Fruit fly (Drosophila melanogaster) whole organism, embryonic: ENCODE measurements around the gene CG10660.
A peak's percentile ranks its signal among the peaks of the same experiment; 100 is the strongest.

Experiments used
- Bteb2 ChIP-seq: fragments of 200-800 bp; sonication (Bioruptor generic); optimal IDR thresholded peaks from 2 replicates; lab custom pipeline; 2016; ENCODE audit warnings: missing biosample characterization, missing genetic modification characterization
- CG10274 ChIP-seq: fragments of 200-800 bp; sonication (Bioruptor generic); optimal IDR thresholded peaks from 3 replicates; lab custom pipeline; 2017; ENCODE audit warnings: missing biosample characterization, mild to moderate bottlenecking, missing genetic modification characterization
- CG14050 ChIP-seq: fragments of 200-800 bp; sonication (Bioruptor generic); IDR thresholded peaks from 3 replicates; pipeline ENCODE4 v1.3.6; 2022; ENCODE audit warnings: missing biosample characterization, missing genetic modification characterization
- CG15479 ChIP-seq: fragments of 200-800 bp; sonication (Bioruptor generic); optimal IDR thresholded peaks from 3 replicates; lab custom pipeline; 2019; ENCODE audit warnings: missing biosample characterization, mild to moderate bottlenecking, missing genetic modification characterization, moderate library complexity
- CG17359 ChIP-seq: fragments of 200-800 bp; sonication (Bioruptor generic); optimal IDR thresholded peaks from 3 replicates; lab custom pipeline; 2018; ENCODE audit warnings: missing biosample characterization, mild to moderate bottlenecking, missing genetic modification characterization, moderate library complexity
- CG17361 ChIP-seq: fragments of 200-800 bp; sonication (Bioruptor generic); IDR thresholded peaks from 3 replicates; pipeline ENCODE4 v1.3.6; 2022; ENCODE audit warnings: missing biosample characterization, missing genetic modification characterization
- CG17829 ChIP-seq: fragments of 200-800 bp; optimal IDR thresholded peaks from 2 replicates; lab custom pipeline; 2019; ENCODE audit warnings: missing biosample characterization, mild to moderate bottlenecking, missing genetic modification characterization, moderate library complexity
- CG2120 ChIP-seq: fragments of 200-800 bp; sonication (Bioruptor generic); optimal IDR thresholded peaks from 3 replicates; lab custom pipeline; 2016; ENCODE audit warnings: missing biosample characterization, missing genetic modification characterization
- CG2199 ChIP-seq: fragments of 200-800 bp; sonication (Bioruptor generic); IDR thresholded peaks from 3 replicates; pipeline ENCODE4 v1.3.6; 2022; ENCODE audit warnings: missing biosample characterization, missing genetic modification characterization
- CG4404 ChIP-seq: fragments of 200-800 bp; sonication (Bioruptor generic); IDR thresholded peaks from 2 replicates; pipeline ENCODE4 v1.3.6; 2022; ENCODE audit warnings: missing biosample characterization, missing genetic modification characterization
- CG4617 ChIP-seq: fragments of 200-800 bp; sonication (Bioruptor generic); optimal IDR thresholded peaks from 3 replicates; lab custom pipeline; 2016; ENCODE audit warnings: missing biosample characterization, missing genetic modification characterization, borderline replicate concordance
- CG5953 ChIP-seq: fragments of 200-800 bp; sonication (Bioruptor generic); IDR thresholded peaks from 2 replicates; pipeline ENCODE4 v1.3.6; 2022; ENCODE audit warnings: missing biosample characterization, missing genetic modification characterization
- CG6272 ChIP-seq: fragments of 200-800 bp; sonication (Bioruptor generic); IDR thresholded peaks from 2 replicates; pipeline ENCODE4 v1.3.6; 2022; ENCODE audit warnings: missing biosample characterization, missing genetic modification characterization
- CG6689 ChIP-seq: fragments of 200-800 bp; sonication (Bioruptor generic); IDR thresholded peaks from 2 replicates; pipeline ENCODE4 v1.3.6; 2022; ENCODE audit warnings: missing biosample characterization, missing genetic modification characterization
- CG7357 ChIP-seq: fragments of 200-800 bp; sonication (Bioruptor generic); IDR thresholded peaks from 3 replicates; pipeline ENCODE4 v1.3.6; 2022; ENCODE audit warnings: missing biosample characterization, missing genetic modification characterization
- CG7786 ChIP-seq: fragments of 200-800 bp; sonication (Bioruptor generic); optimal IDR thresholded peaks from 2 replicates; lab custom pipeline; 2016; ENCODE audit warnings: missing biosample characterization, missing genetic modification characterization
- CG8089 ChIP-seq: fragments of 200-800 bp; sonication (Bioruptor generic); optimal IDR thresholded peaks from 3 replicates; lab custom pipeline; 2016; ENCODE audit warnings: missing biosample characterization, missing genetic modification characterization
- CrebB ChIP-seq: fragments of 200-800 bp; sonication (Bioruptor generic); optimal IDR thresholded peaks from 3 replicates; lab custom pipeline; 2018; ENCODE audit warnings: missing biosample characterization, mild to moderate bottlenecking, missing genetic modification characterization
- D19B ChIP-seq: fragments of 200-800 bp; sonication (Bioruptor generic); optimal IDR thresholded peaks from 2 replicates; lab custom pipeline; 2017; ENCODE audit warnings: missing biosample characterization, mild to moderate bottlenecking, missing genetic modification characterization
- Fer3 ChIP-seq: fragments of 200-800 bp; sonication (Bioruptor generic); optimal IDR thresholded peaks from 2 replicates; lab custom pipeline; 2018; ENCODE audit warnings: missing biosample characterization, mild to moderate bottlenecking, missing genetic modification characterization, moderate library complexity
- GATAe ChIP-seq: fragments of 200-800 bp; sonication (Bioruptor generic); conservative IDR thresholded peaks from 2 replicates; pipeline ENCODE4 v1.3.6; 2022; ENCODE audit warnings: missing biosample characterization, missing genetic modification characterization
- Hmx ChIP-seq: fragments of 200-800 bp; sonication (Bioruptor generic); optimal IDR thresholded peaks from 2 replicates; lab custom pipeline; 2016; ENCODE audit warnings: missing biosample characterization, missing genetic modification characterization
- Hr3 ChIP-seq: fragments of 200-800 bp; sonication (Bioruptor generic); optimal IDR thresholded peaks from 3 replicates; lab custom pipeline; 2016; ENCODE audit warnings: missing biosample characterization, missing genetic modification characterization
- Jarid2 ChIP-seq: fragments of 200-800 bp; sonication (Bioruptor generic); optimal IDR thresholded peaks from 3 replicates; lab custom pipeline; 2017; ENCODE audit warnings: mild to moderate bottlenecking, missing biosample characterization, missing genetic modification reagents, missing genetic modification characterization
- MESR4 ChIP-seq: fragments of 200-800 bp; sonication (Bioruptor generic); optimal IDR thresholded peaks from 2 replicates; lab custom pipeline; 2018; ENCODE audit warnings: missing biosample characterization, mild to moderate bottlenecking, missing genetic modification characterization, moderate library complexity
- Max ChIP-seq: fragments of 200-800 bp; sonication (Bioruptor generic); optimal IDR thresholded peaks from 2 replicates; lab custom pipeline; 2016; ENCODE audit warnings: missing biosample characterization, mild to moderate bottlenecking, missing genetic modification characterization
- Med ChIP-seq: fragments of 200-800 bp; sonication (Bioruptor generic); peaks from one replicate; lab custom pipeline; 2016; ENCODE audit warnings: missing biosample characterization, missing genetic modification characterization, mild to moderate bottlenecking, inconsistent platforms, moderate library complexity
- Mes4 ChIP-seq: fragments of 200-800 bp; sonication (Bioruptor generic); optimal IDR thresholded peaks from 2 replicates; lab custom pipeline; 2016; ENCODE audit warnings: missing biosample characterization, missing genetic modification characterization
- Mrtf ChIP-seq: fragments of 200-800 bp; sonication (Bioruptor generic); IDR thresholded peaks from 3 replicates; pipeline ENCODE4 v1.3.6; 2022; ENCODE audit warnings: missing biosample characterization, missing genetic modification characterization
- NC2α ChIP-seq: fragments of 200-800 bp; sonication (Bioruptor generic); optimal IDR thresholded peaks from 2 replicates; lab custom pipeline; 2016; ENCODE audit warnings: missing biosample characterization, missing genetic modification characterization
- Six4 ChIP-seq: fragments of 200-800 bp; sonication (Bioruptor generic); optimal IDR thresholded peaks from 2 replicates; lab custom pipeline; 2016; ENCODE audit warnings: missing biosample characterization, missing genetic modification characterization
- Sry-δ ChIP-seq: fragments of 200-800 bp; sonication (Bioruptor generic); optimal IDR thresholded peaks from 2 replicates; lab custom pipeline; 2016; ENCODE audit warnings: missing biosample characterization, missing genetic modification characterization
- Usf ChIP-seq: fragments of 200-800 bp; sonication (Bioruptor generic); optimal IDR thresholded peaks from 2 replicates; lab custom pipeline; 2017; ENCODE audit warnings: missing genotype, missing biosample characterization, missing genetic modification characterization
- ara ChIP-seq: fragments of 200-800 bp; sonication (Bioruptor generic); IDR thresholded peaks from 2 replicates; pipeline ENCODE4 v1.3.6; 2022; ENCODE audit warnings: missing biosample characterization, missing genetic modification characterization
- az2 ChIP-seq: fragments of 200-800 bp; sonication (Bioruptor generic); optimal IDR thresholded peaks from 3 replicates; lab custom pipeline; 2016; ENCODE audit warnings: missing biosample characterization, missing genetic modification characterization
- bowl ChIP-seq: fragments of 200-800 bp; sonication (Bioruptor generic); IDR thresholded peaks from 2 replicates; pipeline ENCODE4 v1.3.6; 2022; ENCODE audit warnings: missing biosample characterization, missing genetic modification characterization
- cas ChIP-seq: fragments of 200-800 bp; sonication (Bioruptor generic); IDR thresholded peaks from 2 replicates; pipeline ENCODE4 v1.3.6; 2022; ENCODE audit warnings: missing biosample characterization, missing genetic modification characterization
- corto ChIP-seq: fragments of 200-800 bp; sonication (Bioruptor generic); optimal IDR thresholded peaks from 2 replicates; lab custom pipeline; 2016; ENCODE audit warnings: missing biosample characterization, mild to moderate bottlenecking, missing genetic modification characterization, moderate library complexity
- dan ChIP-seq: fragments of 200-800 bp; sonication (Bioruptor generic); IDR thresholded peaks from 2 replicates; pipeline ENCODE4 v1.3.6; 2022; ENCODE audit warnings: missing biosample characterization, missing genetic modification characterization
- dati ChIP-seq: fragments of 200-800 bp; sonication (Bioruptor generic); IDR thresholded peaks from 2 replicates; pipeline ENCODE4 v1.3.6; 2022; ENCODE audit warnings: missing biosample characterization, missing genetic modification characterization
- fd96Cb ChIP-seq: fragments of 200-800 bp; sonication (Bioruptor generic); optimal IDR thresholded peaks from 2 replicates; lab custom pipeline; 2018; ENCODE audit warnings: missing biosample characterization, mild to moderate bottlenecking, missing genetic modification characterization, moderate library complexity
- fru ChIP-seq: fragments of >200 bp; optimal IDR thresholded peaks from 2 replicates; lab custom pipeline; 2017
- fu2 ChIP-seq: fragments of 200-800 bp; sonication (Bioruptor generic); optimal IDR thresholded peaks from 2 replicates; lab custom pipeline; 2016; ENCODE audit warnings: missing biosample characterization, missing genetic modification characterization
- ken ChIP-seq: fragments of 200-800 bp; sonication (Bioruptor generic); IDR thresholded peaks from 3 replicates; pipeline ENCODE4 v1.3.6; 2022; ENCODE audit warnings: missing biosample characterization, missing genetic modification characterization
- lilli ChIP-seq: fragments of 200-800 bp; sonication (Bioruptor generic); optimal IDR thresholded peaks from 3 replicates; lab custom pipeline; 2016; ENCODE audit warnings: missing biosample characterization, missing genetic modification characterization
- oc ChIP-seq: fragments of 200-800 bp; sonication (Bioruptor generic); optimal IDR thresholded peaks from 2 replicates; lab custom pipeline; 2018; ENCODE audit warnings: missing biosample characterization, mild to moderate bottlenecking, missing genetic modification characterization, moderate library complexity
- p53 ChIP-seq: fragments of 200-800 bp; sonication (Bioruptor generic); optimal IDR thresholded peaks from 2 replicates; lab custom pipeline; 2016; ENCODE audit warnings: missing biosample characterization, missing genetic modification characterization
- pnt ChIP-seq: fragments of 200-800 bp; sonication (Bioruptor generic); optimal IDR thresholded peaks from 3 replicates; lab custom pipeline; 2016; ENCODE audit warnings: missing biosample characterization, missing genetic modification characterization
- prd ChIP-seq, 3 experiments: fragments of >200 bp in 2 of 3; fragments of 200-800 bp in 1 of 3; sonication (Bioruptor generic) in 1 of 3; optimal IDR thresholded peaks in 2 of 3; IDR thresholded peaks in 1 of 3; 2 replicates in 2 of 3; 3 replicates in 1 of 3; pipeline versions ENCODE4 v1.3.6 to Lab custom; 2017 to 2022; ENCODE audit warnings: missing biosample characterization in 1 of 3, missing genetic modification characterization in 1 of 3
- pzg ChIP-seq: fragments of 200-800 bp; sonication (Bioruptor generic); optimal IDR thresholded peaks from 3 replicates; lab custom pipeline; 2018; ENCODE audit warnings: missing biosample characterization, mild to moderate bottlenecking, missing genetic modification characterization, moderate library complexity
- seq ChIP-seq: fragments of 200-800 bp; sonication (Bioruptor generic); IDR thresholded peaks from 2 replicates; pipeline ENCODE4 v1.3.6; 2022; ENCODE audit warnings: missing biosample characterization, missing genetic modification characterization
- zfh1 ChIP-seq: fragments of 200-800 bp; sonication (Bioruptor generic); IDR thresholded peaks from 3 replicates; pipeline ENCODE4 v1.3.6; 2022; ENCODE audit warnings: missing biosample characterization, missing genetic modification characterization

The CG10660 gene

DNA sequence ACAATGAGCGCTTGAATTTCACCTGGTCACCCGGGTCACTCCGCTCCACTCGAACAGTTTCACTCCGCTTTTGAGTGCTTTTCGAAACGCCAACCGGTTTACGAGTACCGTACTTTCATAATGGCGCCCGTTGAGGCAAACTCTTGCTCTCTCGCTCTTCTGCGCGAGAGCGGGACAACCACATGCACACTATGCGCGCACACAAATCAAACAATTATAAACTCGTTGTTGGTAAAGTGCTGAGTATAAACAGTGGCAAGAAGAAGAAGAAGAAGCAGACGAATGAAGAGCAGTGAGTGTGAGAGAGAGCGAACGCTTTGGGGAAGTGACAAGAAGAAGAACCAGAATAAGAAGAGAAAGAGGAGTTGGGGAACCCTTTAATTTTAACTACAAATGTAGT lies 22.5 kb downstream of the CG10660 start, which contains the start of gene eyg (continued):
- peak; percentile 10 for TF ChIP-seq CG2120 (GFP tag; lab: Kevin White, UChicago)
- TF ChIP-seq Sry-δ (GFP tag; lab: Kevin White, UChicago) = peak; percentile 16
- TF ChIP-seq p53 (GFP tag; lab: Kevin White, UChicago) = peak; percentile 36
- TF ChIP-seq oc (tag; lab: Kevin White, UChicago) = peak; percentile 48
- TF ChIP-seq Jarid2 (GFP tag; lab: Kevin White, UChicago) = peak; percentile 68
- no peak for TF ChIP-seq CG4404 (GFP tag; lab: Robert Waterston, UW)
- peak; percentile 57; the same call in 1 of the 2 replicates for TF ChIP-seq ara (GFP tag; lab: Robert Waterston, UW)
- TF ChIP-seq CG17829 (tag; lab: Kevin White, UChicago) = peak; percentile 52
- TF ChIP-seq Max (GFP tag; lab: Kevin White, UChicago) = no peak
- peak; percentile 55; the same call in 1 of the 2 replicates for TF ChIP-seq seq
- TF ChIP-seq pnt (GFP tag; lab: Kevin White, UChicago) = no peak
- peak; percentile 8 for TF ChIP-seq fu2
- no peak for TF ChIP-seq fru (lab: Kevin White, UChicago)
- TF ChIP-seq CG7786 = peak; percentile 5
- peak; percentile 25 for TF ChIP-seq CG17359 (tag; lab: Kevin White, UChicago)
- TF ChIP-seq Six4 (GFP tag; lab: Kevin White, UChicago) = peak; percentile 17
- TF ChIP-seq CG5953 = 0 out of 2 replicates have a peak, but pooled peaks have one; percentile 21
- TF ChIP-seq CG8089 (GFP tag; lab: Kevin White, UChicago) = peak; percentile 11
- no peak for TF ChIP-seq CG4617 (GFP tag; lab: Kevin White, UChicago)
- peak; percentile 18 for TF ChIP-seq CG15479 (GFP tag; lab: Kevin White, UChicago)
- no peak for TF ChIP-seq az2 (GFP tag; lab: Kevin White, UChicago)
- peak; percentile 94 for TF ChIP-seq Med (GFP tag; lab: Kevin White, UChicago)
- peak; percentile 14 for TF ChIP-seq Fer3 (tag; lab: Kevin White, UChicago)
- no peak for TF ChIP-seq cas (GFP tag; lab: Robert Waterston, UW)
- peak; percentile 45 for TF ChIP-seq Bteb2 (GFP tag; lab: Kevin White, UChicago)
- 0 out of 3 replicates have a peak, but pooled peaks have one; percentile 9 for TF ChIP-seq CG2199 (GFP tag; lab: Robert Waterston, UW)
- TF ChIP-seq Usf (GFP tag; lab: Kevin White, UChicago) = no peak
- no peak for TF ChIP-seq lilli
- TF ChIP-seq Hr3 (GFP tag; lab: Kevin White, UChicago) = no peak
- TF ChIP-seq bowl = no peak; the same call in 1 of the 2 replicates
- no peak for TF ChIP-seq MESR4 (GFP tag; lab: Kevin White, UChicago)
- no peak for TF ChIP-seq dan (GFP tag; lab: Robert Waterston, UW)
- TF ChIP-seq corto (GFP tag; lab: Kevin White, UChicago) = no peak
- TF ChIP-seq CG7357 = no peak
- TF ChIP-seq Mrtf = no peak
- TF ChIP-seq GATAe = peak; percentile 26; the same call in 1 of the 2 replicates
- TF ChIP-seq CG6689 (GFP tag; lab: Robert Waterston, UW) = no peak
- no peak for TF ChIP-seq pzg
- no peak for TF ChIP-seq CG6272
- no peak for TF ChIP-seq CG17361
- TF ChIP-seq dati (GFP tag; lab: Robert Waterston, UW) = no peak
- TF ChIP-seq prd (optimal IDR thresholded peaks at IDR 0.05; lab: Kevin White, UChicago) = no peak
- TF ChIP-seq prd (GFP tag; IDR thresholded peaks at IDR 0.05; lab: Robert Waterston, UW) = no peak; the same call in 2 of the 3 replicates
- no peak for TF ChIP-seq fd96Cb (tag; lab: Kevin White, UChicago)
- no peak for TF ChIP-seq ken (GFP tag; lab: Robert Waterston, UW)
- TF ChIP-seq zfh1 (GFP tag; lab: Robert Waterston, UW) = 0 out of 3 replicates have a peak, but pooled peaks have one; percentile 11
- TF ChIP-seq CG14050 (GFP tag; lab: Robert Waterston, UW) = peak; percentile 41; the same call in 2 of the 3 replicates
- TF ChIP-seq NC2α (GFP tag; lab: Kevin White, UChicago) = peak; percentile 31
- TF ChIP-seq Mes4 (GFP tag; lab: Kevin White, UChicago) = peak; percentile 44
- TF ChIP-seq CrebB = peak; percentile 66
- no peak for TF ChIP-seq CG10274 (GFP tag; lab: Kevin White, UChicago)
- TF ChIP-seq Hmx (GFP tag; lab: Kevin White, UChicago) = no peak
- TF ChIP-seq D19B (GFP tag; lab: Kevin White, UChicago) = no peak
